Fruit fly (Drosophila melanogaster) whole organism, adult: ENCODE measurements around the gene CG1271.

Experiments used
- CG11617 ChIP-seq: fragments of 200-800 bp; sonication (Bioruptor generic); optimal IDR thresholded peaks from 2 replicates; lab custom pipeline; 2017; ENCODE audit warnings: mild to moderate bottlenecking, missing biosample characterization, missing genetic modification reagents, missing genetic modification characterization
- CG12768 ChIP-seq: fragments of 200-800 bp; sonication (Bioruptor generic); optimal IDR thresholded peaks from 2 replicates; lab custom pipeline; 2017; ENCODE audit warnings: missing biosample characterization, missing genetic modification characterization, mild to moderate bottlenecking, moderate library complexity, missing genetic modification reagents
- CG14711 ChIP-seq: fragments of 200-800 bp; sonication (Bioruptor generic); optimal IDR thresholded peaks from 2 replicates; lab custom pipeline; 2018; ENCODE audit warnings: missing biosample characterization, mild to moderate bottlenecking, missing genetic modification characterization, moderate library complexity
- CG1620 ChIP-seq: fragments of 200-800 bp; sonication (Bioruptor generic); optimal IDR thresholded peaks from 2 replicates; lab custom pipeline; 2016; ENCODE audit warnings: missing biosample characterization, missing genetic modification characterization
- CG33017 ChIP-seq: fragments of 200-800 bp; sonication (Bioruptor generic); optimal IDR thresholded peaks from 2 replicates; lab custom pipeline; 2018; ENCODE audit warnings: missing biosample characterization, mild to moderate bottlenecking, missing genetic modification characterization, moderate library complexity
- CG5204 ChIP-seq: fragments of 200-800 bp; sonication (Bioruptor generic); optimal IDR thresholded peaks from 2 replicates; lab custom pipeline; 2016; ENCODE audit warnings: missing biosample characterization, missing genetic modification characterization
- CG7045 ChIP-seq: fragments of 200-800 bp; sonication (Bioruptor generic); optimal IDR thresholded peaks from 2 replicates; lab custom pipeline; 2017; ENCODE audit warnings: missing biosample characterization, mild to moderate bottlenecking, missing genetic modification characterization
- CG7101 ChIP-seq: fragments of 200-800 bp; sonication (Bioruptor generic); optimal IDR thresholded peaks from 2 replicates; lab custom pipeline; 2018; ENCODE audit warnings: missing biosample characterization, mild to moderate bottlenecking, missing genetic modification characterization, moderate library complexity
- Clk ChIP-seq: fragments of 200-800 bp; sonication (Bioruptor generic); optimal IDR thresholded peaks from 2 replicates; lab custom pipeline; 2017; ENCODE audit warnings: missing biosample characterization, missing genetic modification characterization
- Crg-1 ChIP-seq: fragments of 200-800 bp; sonication (Bioruptor generic); optimal IDR thresholded peaks from 2 replicates; lab custom pipeline; 2016; ENCODE audit warnings: missing biosample characterization, missing genetic modification characterization
- Hr96 ChIP-seq: fragments of 200-800 bp; sonication (Bioruptor generic); optimal IDR thresholded peaks from 2 replicates; lab custom pipeline; 2016; ENCODE audit warnings: missing biosample characterization, missing genetic modification characterization
- Mnt ChIP-seq: fragments of 200-800 bp; sonication (Bioruptor generic); optimal IDR thresholded peaks from 2 replicates; lab custom pipeline; 2016; ENCODE audit warnings: missing biosample characterization, mild to moderate bottlenecking, missing genetic modification characterization
- bab1 ChIP-seq: fragments of 200-800 bp; sonication (Bioruptor generic); optimal IDR thresholded peaks from 3 replicates; lab custom pipeline; 2019; ENCODE audit warnings: missing biosample characterization, mild to moderate bottlenecking, missing genetic modification characterization, moderate library complexity
- cic ChIP-seq: fragments of 200-800 bp; sonication (Bioruptor generic); optimal IDR thresholded peaks from 2 replicates; lab custom pipeline; 2017; ENCODE audit warnings: missing biosample characterization, mild to moderate bottlenecking, missing genetic modification characterization, moderate library complexity
- cnc ChIP-seq, 2 experiments: fragments of >200 bp; optimal IDR thresholded peaks; 2 replicates each; lab custom pipeline; 2017
- kay ChIP-seq: fragments of 200-800 bp; sonication (Bioruptor generic); peaks from one replicate; lab custom pipeline; 2016; ENCODE audit warnings: missing biosample characterization, missing genetic modification characterization, borderline replicate concordance
- ovo ChIP-seq: fragments of 200-800 bp; sonication (Bioruptor generic); optimal IDR thresholded peaks from 2 replicates; lab custom pipeline; 2016; ENCODE audit warnings: missing biosample characterization, missing genetic modification characterization
- pad ChIP-seq: fragments of 200-800 bp; sonication (Bioruptor generic); optimal IDR thresholded peaks from 3 replicates; lab custom pipeline; 2017; ENCODE audit warnings: missing biosample characterization, missing genetic modification characterization, mild to moderate bottlenecking, moderate library complexity, missing genetic modification reagents
- tj ChIP-seq: fragments of 200-800 bp; sonication (Bioruptor generic); optimal IDR thresholded peaks from 3 replicates; lab custom pipeline; 2017; ENCODE audit warnings: missing biosample characterization, mild to moderate bottlenecking, missing genetic modification characterization, moderate library complexity
- toe ChIP-seq: fragments of 200-800 bp; sonication (Bioruptor generic); optimal IDR thresholded peaks from 2 replicates; lab custom pipeline; 2016; ENCODE audit warnings: missing biosample characterization, missing genetic modification characterization

The CG1271 gene

DNA sequence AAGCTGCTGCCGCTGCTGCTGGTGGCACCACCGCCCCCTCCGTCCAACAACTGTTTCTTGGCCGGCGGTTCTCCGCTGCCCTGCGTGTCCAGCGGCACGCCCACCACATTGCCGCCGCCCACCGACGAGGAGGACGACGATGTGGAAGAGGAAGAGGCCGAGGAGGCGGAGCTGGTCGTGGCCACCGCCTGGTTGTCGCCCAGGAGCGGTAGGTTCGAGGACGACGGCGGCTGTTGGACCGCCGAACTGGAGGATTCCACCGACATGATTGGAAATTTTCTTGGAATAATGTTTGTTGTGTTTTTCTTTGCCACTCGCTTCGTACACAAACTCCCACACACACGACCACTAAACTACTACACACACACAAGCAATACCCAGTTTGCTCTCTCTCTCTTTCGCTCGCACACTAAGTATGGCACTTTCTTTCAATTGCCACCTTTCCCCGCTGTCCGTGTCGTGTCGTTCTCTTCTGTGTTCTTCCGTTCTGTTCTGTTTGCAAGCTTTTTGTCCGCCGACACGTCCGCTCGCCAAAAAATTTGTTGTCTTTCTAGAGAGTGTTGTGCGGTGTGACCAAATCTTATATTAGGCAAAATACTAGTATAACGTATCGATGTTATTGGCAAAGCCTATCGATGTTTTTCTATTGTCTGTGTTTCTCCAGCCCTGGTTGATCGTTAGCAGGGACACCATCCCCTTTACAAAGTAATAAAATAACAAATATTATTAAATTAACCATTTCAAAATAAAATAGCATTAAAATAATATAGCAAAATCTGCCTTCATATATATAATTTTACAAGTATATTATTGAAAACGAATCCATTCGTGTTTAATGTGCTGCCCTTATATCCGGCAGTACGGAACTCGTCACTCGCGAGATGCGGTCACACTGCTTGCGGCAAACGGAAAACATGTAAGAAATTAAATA lies 18.2 kb downstream of the CG1271 start, which contains the start of the genes CG32486 and PAN3:
TSS of gene CG32486 (minus strand) at position 566 of the 931 bp plus-strand sequence.
TSS of gene PAN3 (plus strand) at position 860 of the 931 bp plus-strand sequence.
- TF ChIP-seq Mnt (peak; percentile 92), toe (GFP tag; lab: Kevin White, UChicago) (peak; percentile 50), ovo (GFP tag; lab: Kevin White, UChicago) (peak; percentile 48), CG1620 (GFP tag; lab: Kevin White, UChicago) (peak; percentile 26), CG11617 (GFP tag; lab: Kevin White, UChicago) (peak; percentile 79), pad (peak; percentile 24), cic (GFP tag; lab: Kevin White, UChicago) (peak; percentile 96), tj (GFP tag; lab: Kevin White, UChicago) (peak; percentile 52), CG7045 (GFP tag; lab: Kevin White, UChicago) (peak; percentile 11), CG33017 (peak; percentile 71), bab1 (GFP tag; lab: Kevin White, UChicago) (peak; percentile 87), Clk (GFP tag; lab: Kevin White, UChicago) (peak; percentile 18), Crg-1 (GFP tag; lab: Kevin White, UChicago) (no peak), CG14711 (tag; lab: Kevin White, UChicago) (peak; percentile 36), CG12768 (peak; percentile 69), kay (GFP tag; lab: Kevin White, UChicago) (no peak), CG5204 (GFP tag; lab: Kevin White, UChicago) (peak; percentile 13), CG7101 (tag; lab: Kevin White, UChicago) (peak; percentile 71), cnc (optimal IDR thresholded peaks at IDR 0.05; lab: Kevin White, UChicago) (no peak), Hr96 (peak; percentile 34)

DNA sequence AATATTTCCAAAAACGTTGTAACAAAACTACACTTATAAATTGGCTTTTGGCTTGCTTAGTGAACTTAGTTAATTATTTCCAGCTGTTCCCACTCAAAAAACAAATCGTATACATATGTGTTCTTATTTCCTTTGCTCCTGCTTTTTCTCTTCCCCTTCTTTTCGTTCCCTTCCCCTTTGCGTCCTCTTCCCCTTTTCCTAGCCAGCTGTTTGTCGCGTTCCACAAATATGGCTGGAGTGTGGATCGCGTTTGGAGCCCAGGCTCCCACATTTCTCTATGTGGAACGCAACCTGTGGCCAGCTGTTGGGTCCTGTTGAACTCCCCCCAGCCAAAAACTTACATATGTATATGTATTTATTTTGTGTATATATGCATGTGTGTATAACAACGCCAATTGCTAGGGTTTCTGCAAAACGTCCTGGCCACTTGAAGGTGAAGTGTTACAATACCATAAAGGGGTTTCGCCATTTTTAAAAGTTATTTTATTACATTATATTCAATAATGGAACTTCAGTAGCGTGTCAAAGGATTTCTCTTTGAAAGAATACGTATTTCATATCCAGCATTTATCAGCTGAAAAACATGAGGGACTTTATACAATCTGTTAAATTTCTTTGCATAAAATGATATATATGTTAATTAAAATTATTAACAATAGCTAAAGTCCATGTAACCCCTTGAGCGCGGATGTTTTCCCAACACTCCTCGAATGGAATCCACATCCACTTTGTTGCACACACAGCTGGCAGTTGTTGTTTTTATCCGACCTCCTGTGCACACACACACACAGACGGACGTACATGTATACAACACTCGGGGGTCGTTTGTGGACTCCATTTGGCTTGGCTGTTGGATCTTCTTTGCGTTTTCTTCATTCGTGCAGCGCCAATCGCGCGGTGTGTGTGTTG lies 19.6 kb downstream of the CG1271 start:
- TF ChIP-seq CG5204 (GFP tag; lab: Kevin White, UChicago) (no peak), pad (peak; percentile 99)

DNA sequence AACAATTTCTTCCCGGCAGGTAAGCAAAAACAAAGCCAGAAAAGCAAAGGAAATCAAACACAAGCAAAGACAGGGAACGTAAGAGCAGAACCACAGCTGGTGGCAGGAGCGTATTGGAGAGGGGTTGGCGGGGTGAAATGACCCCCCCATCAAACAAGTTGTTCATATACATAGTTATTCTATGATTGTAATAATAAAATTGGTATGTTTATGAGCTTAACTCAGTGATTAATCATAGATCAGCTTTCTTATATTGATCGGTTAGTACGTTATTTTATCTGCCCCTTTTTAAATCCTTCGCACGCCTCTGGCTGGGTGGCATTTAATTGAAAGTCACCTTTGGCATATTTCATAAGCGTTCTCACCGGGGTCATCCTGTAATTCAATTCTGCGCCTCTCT lies 21.1 kb downstream of the CG1271 start:
- TF ChIP-seq CG12768 (no peak), CG1620 (GFP tag; lab: Kevin White, UChicago) (no peak), Crg-1 (GFP tag; lab: Kevin White, UChicago) (no peak), Clk (GFP tag; lab: Kevin White, UChicago) (no peak), CG33017 (no peak), cic (GFP tag; lab: Kevin White, UChicago) (no peak), CG11617 (GFP tag; lab: Kevin White, UChicago) (no peak), CG14711 (tag; lab: Kevin White, UChicago) (no peak), CG5204 (GFP tag; lab: Kevin White, UChicago) (no peak), pad (no peak)

DNA sequence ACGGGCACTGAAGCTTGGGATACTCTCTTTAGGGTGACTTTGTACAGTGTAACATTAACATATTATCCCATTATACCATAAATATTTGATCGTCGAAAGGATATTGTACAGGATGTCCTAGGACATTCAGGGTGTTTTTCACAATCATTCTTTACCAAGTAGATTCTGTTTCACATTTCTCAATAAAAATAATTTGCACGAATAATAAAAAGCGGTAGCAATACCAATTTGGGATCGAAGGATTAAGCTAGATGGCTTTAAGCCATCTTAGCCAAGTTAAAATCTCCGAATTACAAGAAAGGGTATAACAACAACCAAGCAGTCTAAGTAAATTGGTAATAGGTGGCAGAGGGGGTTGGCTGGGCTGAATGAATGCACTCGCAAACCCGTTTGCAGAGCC lies 22.1 kb downstream of the CG1271 start:
- TF ChIP-seq ovo (GFP tag; lab: Kevin White, UChicago): no peak
- TF ChIP-seq CG5204 (GFP tag; lab: Kevin White, UChicago): no peak
- TF ChIP-seq CG7101 (tag; lab: Kevin White, UChicago): no peak
- TF ChIP-seq CG7045 (GFP tag; lab: Kevin White, UChicago): no peak
- no peak for TF ChIP-seq Clk (GFP tag; lab: Kevin White, UChicago)
- no peak for TF ChIP-seq Mnt
- TF ChIP-seq Hr96: no peak
- no peak for TF ChIP-seq CG1620 (GFP tag; lab: Kevin White, UChicago)
- no peak for TF ChIP-seq Crg-1 (GFP tag; lab: Kevin White, UChicago)
- TF ChIP-seq toe (GFP tag; lab: Kevin White, UChicago): no peak
- no peak for TF ChIP-seq CG33017
- no peak for TF ChIP-seq cic (GFP tag; lab: Kevin White, UChicago)
- no peak for TF ChIP-seq pad
- no peak for TF ChIP-seq tj (GFP tag; lab: Kevin White, UChicago)
- no peak for TF ChIP-seq CG12768
- no peak for TF ChIP-seq CG11617 (GFP tag; lab: Kevin White, UChicago)
- TF ChIP-seq cnc (optimal IDR thresholded peaks at IDR 0.05; lab: Kevin White, UChicago): no peak
- TF ChIP-seq kay (GFP tag; lab: Kevin White, UChicago): no peak

DNA sequence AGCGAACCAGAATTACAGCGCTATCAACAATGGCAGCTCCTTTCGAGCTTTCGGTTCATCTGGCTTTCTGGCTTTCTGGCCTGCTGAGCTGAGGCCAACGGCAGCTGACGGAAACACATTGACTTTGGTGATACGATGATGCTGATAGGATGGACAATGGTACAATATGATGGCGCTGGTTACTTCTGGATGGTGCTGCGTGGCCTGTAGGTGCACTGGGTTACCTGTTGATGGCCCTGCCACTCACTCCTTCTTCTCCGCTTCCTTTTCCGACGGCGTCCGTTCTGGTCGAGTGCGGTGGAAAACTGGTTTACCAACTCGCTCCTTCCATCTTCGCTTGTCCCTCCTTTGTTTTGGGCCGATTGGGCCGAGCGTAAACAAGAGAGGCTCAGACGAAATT lies 22.5 kb downstream of the CG1271 start:
- TF ChIP-seq kay (GFP tag; lab: Kevin White, UChicago) (no peak), CG14711 (tag; lab: Kevin White, UChicago) (no peak), CG1620 (GFP tag; lab: Kevin White, UChicago) (no peak), tj (GFP tag; lab: Kevin White, UChicago) (no peak)
